Worm (Caenorhabditis elegans): ENCODE measurements around the gene F10B5.2.
A peak's percentile ranks its signal among the peaks of the same experiment; 100 is the strongest.

DNA sequence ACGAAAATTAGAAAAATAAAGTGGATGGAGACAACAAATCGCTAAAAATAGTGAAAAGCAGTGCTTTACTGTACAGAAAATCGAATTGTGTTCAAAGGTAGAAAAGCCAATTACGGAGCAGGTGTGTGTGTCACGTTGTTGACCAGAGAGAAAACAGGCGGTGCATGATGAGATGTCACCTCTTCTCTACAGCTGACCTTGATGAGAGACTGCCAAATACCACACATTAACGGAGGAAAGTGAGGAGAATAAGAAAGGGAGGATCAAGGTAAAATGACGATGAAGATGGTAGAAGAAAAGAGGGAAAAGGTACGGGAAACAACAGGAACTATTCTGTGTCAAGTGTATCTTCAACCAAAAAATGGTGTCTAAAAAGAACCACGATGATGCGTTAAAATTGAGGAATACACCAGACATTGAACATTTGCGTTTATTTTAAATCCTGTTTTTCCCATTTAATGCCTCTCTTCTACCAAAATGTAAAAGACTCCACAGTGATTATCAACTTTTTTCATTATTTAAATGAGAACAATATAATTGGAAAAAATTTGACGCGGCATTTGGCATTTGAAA, 45.3 kb upstream of the F10B5.2 start:
- TF ChIP-seq nhr-237 (tag; optimal IDR thresholded peaks at IDR 0.05) (no peak), snpc-4 (tag; optimal IDR thresholded peaks at IDR 0.05) (no peak), D1046.2 (GFP tag; IDR thresholded peaks at IDR 0.05) (no peak), unc-62 (GFP tag; optimal IDR thresholded peaks at IDR 0.05 in 1 of 2) (peak in 1 of 2 experiments; percentile 83), unc-62 (tag; optimal IDR thresholded peaks at IDR 0.05) (no peak), ama-1 (optimal IDR thresholded peaks at IDR 0.05) (no peak), nhr-77 (tag; optimal IDR thresholded peaks at IDR 0.05) (no peak), madf-5 (GFP tag; IDR thresholded peaks at IDR 0.05) (no peak), aha-1 (tag) (no peak)

Measured in whole organism, L4 larva.